Worm (Caenorhabditis elegans) whole organism, late embryonic: ENCODE measurements around the gene sri-31.

Experiments
- ahr-1 ChIP-seq: sonication (generic microtip); optimal IDR thresholded peaks from 2 replicates; lab custom pipeline; 2016; ENCODE audit warnings: missing genetic modification characterization, missing compliant biosample characterization
- ceh-19 ChIP-seq: fragments of 200-800 bp; sonication (Bioruptor generic); optimal IDR thresholded peaks from 2 replicates; lab custom pipeline; 2018; ENCODE audit warnings: mild to moderate bottlenecking, missing genetic modification characterization, missing compliant biosample characterization
- odd-2 ChIP-seq: sonication (generic microtip); optimal IDR thresholded peaks from 2 replicates; lab custom pipeline; 2017; ENCODE audit warnings: antibody characterized with exemption, mild to moderate bottlenecking, missing genetic modification characterization, missing compliant biosample characterization
- sox-2 ChIP-seq: fragments of 200-800 bp; sonication (Bioruptor generic); IDR thresholded peaks from 2 replicates; pipeline ENCODE4 v1.3.6; 2022; ENCODE audit warnings: missing genetic modification reagents, missing genetic modification characterization, missing compliant biosample characterization
- sox-4 ChIP-seq: sonication (generic microtip); optimal IDR thresholded peaks from 2 replicates; lab custom pipeline; 2017; ENCODE audit warnings: mild to moderate bottlenecking, missing genetic modification characterization, inconsistent platforms, missing compliant biosample characterization

ce11 chrII:3012133-3012532 is 38.7 kb upstream of the sri-31 start, which contains the start of gene C41H7.9:
- TF ChIP-seq sox-2 (GFP tag; lab: Robert Waterston, UW) (no peak), ahr-1 (tag; lab: Kevin White, UChicago) (no peak), sox-4 (tag; lab: Kevin White, UChicago) (no peak), ceh-19 (GFP tag; lab: Kevin White, UChicago) (no peak), odd-2 (tag; lab: Kevin White, UChicago) (no peak)
